Worm (Caenorhabditis elegans) whole organism, L1 larva: Measurements from ENCODE around the gene chtb-2.

ENCODE experiments used
- C16A3.4 ChIP-seq: fragments of 150-350 bp; optimal IDR thresholded peaks from 2 replicates; lab custom pipeline; 2014; ENCODE audit warnings: missing biosample characterization, missing genetic modification characterization
- C34B4.2 ChIP-seq: sonication (generic microtip); optimal IDR thresholded peaks from 2 replicates; lab custom pipeline; 2017; ENCODE audit warnings: mild to moderate bottlenecking, missing genetic modification characterization, missing compliant biosample characterization
- ama-1 ChIP-seq: fragments of 150-350 bp; optimal IDR thresholded peaks from 2 replicates; lab custom pipeline; 2014
- ceh-8 ChIP-seq: fragments of 200-800 bp; sonication (Bioruptor generic); optimal IDR thresholded peaks from 2 replicates; lab custom pipeline; 2018; ENCODE audit warnings: mild to moderate bottlenecking, missing genetic modification characterization, moderate library complexity, missing compliant biosample characterization
- ceh-88 ChIP-seq: fragments of 200-800 bp; sonication (Bioruptor generic); IDR thresholded peaks from 2 replicates; pipeline ENCODE4 v1.3.6; 2022; ENCODE audit warnings: missing genetic modification characterization, missing compliant biosample characterization
- ces-1 ChIP-seq: fragments of 150-350 bp; optimal IDR thresholded peaks from 2 replicates; lab custom pipeline; 2014; ENCODE audit warnings: missing biosample characterization, missing genetic modification reagents, missing genetic modification characterization
- dpl-1 ChIP-seq, 3 experiments: fragments of 150-350 bp in 2 of 3; sonication (generic microtip) in 1 of 3; optimal IDR thresholded peaks; 2 replicates each; lab custom pipeline; 2014 to 2017; ENCODE audit warnings: missing biosample characterization in 3 of 3, missing genetic modification characterization in 3 of 3, missing genetic modification reagents in 3 of 3
- hlh-17 ChIP-seq: fragments of 200-800 bp; sonication (Bioruptor generic); optimal IDR thresholded peaks from 2 replicates; lab custom pipeline; 2018; ENCODE audit warnings: missing genetic modification characterization, mild to moderate bottlenecking, missing compliant biosample characterization, moderate library complexity, borderline replicate concordance
- hlh-4 ChIP-seq: sonication (generic microtip); optimal IDR thresholded peaks from 2 replicates; lab custom pipeline; 2016; ENCODE audit warnings: mild to moderate bottlenecking, missing genetic modification characterization, missing compliant biosample characterization
- irx-1 ChIP-seq: sonication (generic microtip); optimal IDR thresholded peaks from 2 replicates; lab custom pipeline; 2016; ENCODE audit warnings: missing genetic modification characterization, missing compliant biosample characterization
- jun-1 ChIP-seq: fragments of 150-350 bp; optimal IDR thresholded peaks from 2 replicates; lab custom pipeline; 2014; ENCODE audit warnings: missing biosample characterization, missing genetic modification reagents, missing genetic modification characterization
- lin-15B ChIP-seq: fragments of 150-350 bp; sonication (generic microtip); optimal IDR thresholded peaks from 3 replicates; lab custom pipeline; 2014; ENCODE audit warnings: missing biosample characterization, missing genetic modification characterization
- lir-3 ChIP-seq: sonication (generic microtip); optimal IDR thresholded peaks from 2 replicates; lab custom pipeline; 2016; ENCODE audit warnings: mild to moderate bottlenecking, missing genetic modification characterization, moderate library complexity, missing compliant biosample characterization; ENCODE audit not compliant: poor library complexity
- lsy-2 ChIP-seq, 2 experiments: fragments of 150-350 bp; optimal IDR thresholded peaks; 2 replicates each; lab custom pipeline; 2014; ENCODE audit warnings: missing biosample characterization in 2 of 2, missing genetic modification characterization in 2 of 2
- mab-9 ChIP-seq: fragments of 200-800 bp; sonication (Bioruptor generic); IDR thresholded peaks from 2 replicates; pipeline ENCODE4 v1.3.6; 2022; ENCODE audit warnings: missing genetic modification reagents, missing genetic modification characterization, missing compliant biosample characterization
- mdl-1 ChIP-seq, 2 experiments: fragments of 150-350 bp; optimal IDR thresholded peaks; 2 replicates each; lab custom pipeline; 2014 to 2017; ENCODE audit warnings: missing biosample characterization in 2 of 2, missing genetic modification characterization in 2 of 2, inconsistent platforms in 1 of 2
- mep-1 ChIP-seq: fragments of 150-350 bp; optimal IDR thresholded peaks from 2 replicates; lab custom pipeline; 2014; ENCODE audit warnings: missing biosample characterization, missing genetic modification characterization
- nhr-11 ChIP-seq: fragments of 150-350 bp; optimal IDR thresholded peaks from 2 replicates; lab custom pipeline; 2014; ENCODE audit warnings: missing biosample characterization, missing genetic modification characterization
- nhr-20 ChIP-seq: sonication (generic microtip); optimal IDR thresholded peaks from 2 replicates; lab custom pipeline; 2016; ENCODE audit warnings: mild to moderate bottlenecking, missing genetic modification characterization, missing compliant biosample characterization
- nhr-76 ChIP-seq: sonication (generic microtip); optimal IDR thresholded peaks from 2 replicates; lab custom pipeline; 2017; ENCODE audit warnings: missing biosample characterization, missing genetic modification characterization
- nhr-77 ChIP-seq: fragments of 150-350 bp; optimal IDR thresholded peaks from 2 replicates; lab custom pipeline; 2014; ENCODE audit warnings: missing biosample characterization, missing genetic modification characterization
- nhr-84 ChIP-seq: sonication (generic microtip); optimal IDR thresholded peaks from 2 replicates; lab custom pipeline; 2017; ENCODE audit warnings: missing biosample characterization, missing genetic modification characterization
- nhr-85 ChIP-seq: sonication (generic microtip); peaks from one replicate; lab custom pipeline; 2016; ENCODE audit warnings: missing genetic modification characterization, inconsistent platforms, missing compliant biosample characterization
- pqm-1 ChIP-seq: sonication (generic microtip); optimal IDR thresholded peaks from 3 replicates; lab custom pipeline; 2017; ENCODE audit warnings: missing biosample characterization, missing genetic modification characterization
- skn-1 ChIP-seq: fragments of 150-350 bp; optimal IDR thresholded peaks from 2 replicates; lab custom pipeline; 2014; ENCODE audit warnings: missing biosample characterization, missing genetic modification characterization
- snu-23 ChIP-seq: sonication (generic microtip); optimal IDR thresholded peaks from 2 replicates; lab custom pipeline; 2016; ENCODE audit warnings: missing genetic modification characterization, missing compliant biosample characterization
- sox-4 ChIP-seq: sonication (generic microtip); optimal IDR thresholded peaks from 2 replicates; lab custom pipeline; 2016; ENCODE audit warnings: missing genetic modification characterization, missing compliant biosample characterization
- swsn-7 ChIP-seq: sonication (generic microtip); optimal IDR thresholded peaks from 2 replicates; lab custom pipeline; 2016; ENCODE audit warnings: missing genetic modification characterization, missing compliant biosample characterization
- tlp-1 ChIP-seq: fragments of 150-350 bp; optimal IDR thresholded peaks from 2 replicates; lab custom pipeline; 2014; ENCODE audit warnings: missing biosample characterization, missing genetic modification characterization
- unc-30 ChIP-seq: sonication (generic microtip); optimal IDR thresholded peaks from 2 replicates; lab custom pipeline; 2017; ENCODE audit warnings: missing biosample characterization, missing genetic modification characterization
- unc-98 ChIP-seq: fragments of 200-800 bp; sonication (Bioruptor generic); IDR thresholded peaks from 2 replicates; pipeline ENCODE4 v1.3.6; 2022; ENCODE audit warnings: missing genetic modification characterization, missing compliant biosample characterization
- vab-15 ChIP-seq: sonication (generic microtip); optimal IDR thresholded peaks from 2 replicates; lab custom pipeline; 2017; ENCODE audit warnings: missing genotype, mild to moderate bottlenecking, missing genetic modification characterization, missing compliant biosample characterization
- zag-1 ChIP-seq: fragments of 150-350 bp; optimal IDR thresholded peaks from 2 replicates; lab custom pipeline; 2014; ENCODE audit warnings: missing biosample characterization, missing genetic modification characterization
- zip-4 ChIP-seq: fragments of 200-800 bp; sonication (Bioruptor generic); optimal IDR thresholded peaks from 2 replicates; lab custom pipeline; 2018; ENCODE audit warnings: mild to moderate bottlenecking, missing genetic modification characterization, moderate library complexity, missing compliant biosample characterization
- ztf-4 ChIP-seq: fragments of 150-350 bp; optimal IDR thresholded peaks from 2 replicates; lab custom pipeline; 2014; ENCODE audit warnings: missing biosample characterization, missing genetic modification characterization

Gene chtb-2

ce11 chrIII:6464913-6465312, 18.1 kb upstream of the chtb-2 start, which contains the start of gene nduf-2.2:
nduf-2.2 (plus strand) TSS chrIII:6465222.
- no peak for TF ChIP-seq lir-3 (tag; lab: Kevin White, UChicago)
- no peak for TF ChIP-seq ceh-8 (GFP tag; lab: Kevin White, UChicago)
- no peak for TF ChIP-seq C34B4.2 (tag; lab: Kevin White, UChicago)
- no peak for TF ChIP-seq nhr-77 (tag; lab: Kevin White, UChicago)
- TF ChIP-seq pqm-1 (tag; lab: Kevin White, UChicago), result no peak
- no peak for TF ChIP-seq zag-1 (tag; lab: Kevin White, UChicago)
- no peak for TF ChIP-seq jun-1 (tag; lab: Kevin White, UChicago)
- no peak for TF ChIP-seq zip-4 (GFP tag; lab: Kevin White, UChicago)
- no peak for TF ChIP-seq lsy-2 (tag; optimal IDR thresholded peaks at IDR 0.05; lab: Kevin White, UChicago)
- TF ChIP-seq ceh-88 (GFP tag; lab: Robert Waterston, UW), result no peak
- TF ChIP-seq mep-1 (tag; lab: Kevin White, UChicago), result no peak
- TF ChIP-seq mdl-1 (tag; optimal IDR thresholded peaks at IDR 0.05; lab: Kevin White, UChicago), result no peak
- TF ChIP-seq nhr-84 (tag; lab: Kevin White, UChicago), result no peak
- no peak for TF ChIP-seq skn-1 (tag; lab: Kevin White, UChicago)
- TF ChIP-seq nhr-11 (tag; lab: Kevin White, UChicago), result no peak
- TF ChIP-seq nhr-85 (tag; lab: Kevin White, UChicago), result no peak
- no peak for TF ChIP-seq irx-1 (tag; lab: Kevin White, UChicago)
- no peak for TF ChIP-seq hlh-17 (GFP tag; lab: Kevin White, UChicago)
- TF ChIP-seq dpl-1 (GFP tag; optimal IDR thresholded peaks at IDR 0.05; lab: Kevin White, UChicago), result no peak
- TF ChIP-seq lin-15B, result no peak
- TF ChIP-seq, all 84 proteins: peak for 0

- TF ChIP-seq nhr-76 (tag; lab: Kevin White, UChicago) (no peak), nhr-20 (tag; lab: Kevin White, UChicago) (no peak), ces-1 (GFP tag; lab: Kevin White, UChicago) (no peak), pqm-1 (tag; lab: Kevin White, UChicago) (no peak), vab-15 (tag; lab: Kevin White, UChicago) (no peak), ztf-4 (tag; lab: Kevin White, UChicago) (no peak), nhr-85 (tag; lab: Kevin White, UChicago) (no peak), nhr-84 (tag; lab: Kevin White, UChicago) (no peak), mab-9 (GFP tag; lab: Robert Waterston, UW) (no peak), lir-3 (tag; lab: Kevin White, UChicago) (no peak), unc-98 (no peak), dpl-1 (GFP tag; optimal IDR thresholded peaks at IDR 0.05; lab: Kevin White, UChicago) (no peak), tlp-1 (tag; lab: Kevin White, UChicago) (no peak), lsy-2 (tag; optimal IDR thresholded peaks at IDR 0.05; lab: Kevin White, UChicago) (no peak), swsn-7 (tag; lab: Kevin White, UChicago) (no peak)
- TF ChIP-seq, all 84 proteins: peak for 0
These were observed 16.0 kb upstream of the chtb-2 start, which contains the start of gene T26A5.2 for ce11 chrIII:6467005-6467404. T26A5.2 (plus strand) TSS chrIII:6467305.

ce11 chrIII:6471451-6471850, 11.6 kb upstream of the chtb-2 start, which contains the start of gene wht-6:
wht-6 (plus strand) TSS chrIII:6471751.
- TF ChIP-seq nhr-76 (tag; lab: Kevin White, UChicago) (no peak), unc-30 (no peak), C34B4.2 (tag; lab: Kevin White, UChicago) (no peak), ama-1 (no peak)

ce11 chrIII:6476380-6476779, 6.6 kb upstream of the chtb-2 start:
- TF ChIP-seq hlh-4 (tag; lab: Kevin White, UChicago), result no peak
- no peak for TF ChIP-seq C16A3.4 (tag; lab: Kevin White, UChicago)
- TF ChIP-seq sox-4 (tag; lab: Kevin White, UChicago), result no peak
- TF ChIP-seq snu-23, result no peak
- TF ChIP-seq nhr-77 (tag; lab: Kevin White, UChicago), result no peak
- TF ChIP-seq ztf-4 (tag; lab: Kevin White, UChicago), result no peak
- TF ChIP-seq, all 84 proteins: peak for 0
